Fruit fly (Drosophila melanogaster): ENCODE measurements around the gene anox.
A peak's percentile ranks its signal among the peaks of the same experiment; 100 is the strongest.

anox gene

DNA sequence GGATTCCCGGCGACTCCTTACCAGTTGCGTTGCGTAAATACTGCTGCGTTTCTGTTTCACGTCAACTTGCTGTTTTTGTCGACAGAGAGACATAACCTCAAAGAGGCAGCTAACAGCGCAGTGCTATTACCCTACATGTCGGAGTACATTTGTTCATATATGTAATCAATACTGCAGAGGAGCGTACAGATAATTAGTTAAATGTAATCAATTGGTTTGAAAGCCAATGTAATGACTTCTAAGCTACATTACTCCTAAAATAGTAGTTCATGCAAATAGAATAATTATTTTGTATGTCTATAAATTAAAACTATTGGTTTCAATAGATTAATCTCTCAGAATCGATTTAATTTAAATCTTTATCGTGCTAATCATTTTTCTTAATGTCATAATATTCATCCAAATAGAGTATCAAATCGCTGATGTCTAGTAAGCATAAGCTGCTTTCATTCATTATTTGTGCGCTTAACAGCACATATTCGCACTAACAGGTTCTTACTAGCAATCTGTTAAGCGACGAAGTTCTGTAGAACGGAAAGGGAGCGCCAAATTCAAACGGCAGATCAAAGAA lies at the start of gene anox, which contains the start of gene SLIRP1:
TSS of gene anox (minus strand) at position 95 of the 571 bp plus-strand sequence.
TSS of gene SLIRP1 (minus strand) at position 95 of the 571 bp plus-strand sequence.
- peak; percentile 82 for TF ChIP-seq CG17801 (GFP tag; optimal IDR thresholded peaks at IDR 0.05; ENCODE audit: partially characterized antibody)

DNA sequence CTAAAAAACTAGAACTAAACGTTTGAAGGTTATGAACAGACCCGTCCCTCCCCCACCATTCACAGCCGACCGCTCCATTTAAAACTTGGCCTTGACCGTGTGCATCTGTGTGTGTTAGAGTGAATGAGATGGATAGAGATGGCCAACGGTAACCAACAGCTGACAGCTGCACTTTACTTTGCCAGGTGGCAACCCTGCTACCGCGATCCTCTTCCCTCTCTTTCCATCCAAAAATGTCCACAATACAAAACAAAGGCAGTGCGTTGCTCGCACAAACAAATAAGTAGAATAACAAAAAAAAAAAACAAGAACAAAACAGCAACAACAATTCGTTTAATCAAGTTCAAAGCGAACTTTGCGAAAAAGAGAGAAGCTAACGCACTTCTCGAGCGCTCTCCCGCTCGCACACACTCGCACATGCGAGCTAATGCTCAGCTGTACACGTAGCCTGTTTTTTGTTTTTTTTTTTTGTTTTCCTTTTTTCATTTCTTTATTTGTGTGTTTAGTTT lies 49.4 kb upstream of the anox start:
- TF ChIP-seq CG17801 (GFP tag; optimal IDR thresholded peaks at IDR 0.05; ENCODE audit: partially characterized antibody): no peak

DNA sequence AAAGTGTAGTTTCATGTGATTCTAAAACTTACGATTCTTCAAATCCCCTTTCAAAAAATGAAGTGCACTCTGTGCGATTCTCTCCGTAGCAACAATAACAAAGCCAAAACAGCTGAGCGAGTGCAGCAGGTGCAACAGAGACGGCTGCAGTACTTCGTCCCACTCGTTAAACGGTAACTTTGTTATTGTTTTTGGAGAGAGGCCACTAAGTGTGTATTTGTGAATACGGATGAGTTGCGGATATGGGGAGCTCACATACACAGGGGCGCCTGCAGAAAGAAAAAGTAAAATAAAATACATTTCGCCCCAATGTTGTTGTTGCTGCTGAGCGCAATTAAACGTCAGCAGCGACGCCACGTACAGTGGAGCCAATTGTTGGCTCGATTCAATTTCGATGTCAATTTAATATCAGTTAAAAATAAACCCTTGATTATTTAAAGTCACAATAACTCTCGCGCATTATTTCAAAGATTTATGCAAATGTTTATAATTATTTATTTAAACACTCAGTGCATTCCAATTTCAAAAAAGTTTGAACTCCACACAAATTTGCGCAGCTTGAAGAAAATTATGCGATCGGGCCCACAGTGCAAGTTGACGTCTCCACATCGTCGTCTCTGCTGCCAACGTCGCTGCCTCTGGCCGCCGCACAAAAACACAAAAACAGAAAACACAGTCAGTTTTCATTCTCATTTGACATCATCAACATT lies 48.4 kb upstream of the anox start:
- peak; percentile 99 for TF ChIP-seq CG17801 (GFP tag; optimal IDR thresholded peaks at IDR 0.05; ENCODE audit: partially characterized antibody)

DNA sequence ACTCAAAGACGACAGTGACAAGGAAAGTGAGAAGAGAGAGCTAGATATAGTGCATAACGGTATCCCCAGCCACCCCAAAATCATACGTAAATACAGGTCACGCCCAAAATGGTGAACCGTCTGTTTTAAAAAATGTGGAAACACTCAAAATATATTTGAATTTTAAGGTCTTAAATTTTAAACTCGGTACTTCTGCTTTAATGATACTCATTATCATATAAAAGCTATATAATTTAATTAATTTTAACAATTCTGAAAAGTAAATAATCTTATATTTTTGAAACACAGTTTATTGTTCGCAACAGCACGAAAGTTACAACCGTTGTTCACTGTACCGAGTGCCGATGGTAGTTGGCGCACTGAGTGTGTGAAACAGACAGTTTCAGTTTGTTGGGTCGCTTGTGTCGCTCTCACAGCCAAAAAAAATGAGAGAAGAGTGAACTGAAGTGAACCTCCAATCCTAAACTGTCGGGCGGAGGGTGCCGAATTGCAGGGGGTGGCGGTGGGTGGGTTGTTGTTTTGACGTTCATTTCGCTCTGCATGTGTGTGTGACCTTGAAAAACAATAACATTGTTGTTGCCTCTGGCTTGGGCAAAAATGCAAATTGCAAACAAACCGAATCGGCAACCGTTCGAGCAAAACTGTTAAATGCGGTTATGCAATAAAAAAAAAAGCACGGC lies 47.4 kb upstream of the anox start:
- TF ChIP-seq CG17801 (GFP tag; optimal IDR thresholded peaks at IDR 0.05; ENCODE audit: partially characterized antibody): peak; percentile 94

DNA sequence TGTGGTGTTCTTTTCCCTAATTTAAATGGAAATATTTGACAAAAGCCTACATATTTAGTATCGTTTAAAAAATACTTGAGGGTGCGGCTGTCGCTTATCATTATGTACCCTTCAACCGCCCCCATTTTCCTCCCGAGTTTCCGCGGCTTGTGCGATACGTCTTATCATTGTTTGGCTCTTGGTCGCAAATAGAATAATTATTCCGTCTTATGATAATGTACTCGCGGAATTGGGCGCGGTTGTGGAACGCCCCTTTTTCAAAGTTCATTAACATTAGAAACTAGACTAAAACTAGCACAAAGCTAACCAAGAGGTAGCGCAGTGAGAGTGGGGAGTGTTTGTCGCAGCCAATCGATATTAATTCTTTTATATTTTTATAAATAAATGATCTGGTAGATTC lies 46.3 kb upstream of the anox start:
- TF ChIP-seq CG17801 (GFP tag; optimal IDR thresholded peaks at IDR 0.05; ENCODE audit: partially characterized antibody): no peak

DNA sequence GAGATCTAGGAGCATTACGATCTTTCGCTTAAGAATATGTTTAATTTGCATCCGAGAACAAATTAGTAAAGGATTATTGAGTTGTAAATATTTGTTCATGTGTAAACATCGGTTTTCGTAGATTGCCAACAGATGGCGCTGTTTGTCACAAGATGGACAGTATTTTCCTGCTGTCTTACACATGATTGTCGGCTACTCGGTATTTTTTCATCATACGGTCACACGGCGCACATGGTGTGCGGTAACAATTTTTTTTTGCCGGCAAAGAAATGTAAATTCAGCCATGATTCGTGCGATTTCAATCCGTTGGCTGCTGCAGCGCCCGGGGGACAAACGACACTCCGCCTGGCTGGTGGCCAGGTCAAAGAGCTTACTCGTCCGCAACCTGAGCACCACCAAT lies 43.8 kb upstream of the anox start, which contains the start of the genes bbx and waw:
TSS of gene bbx (plus strand) at position 151 of the 400 bp plus-strand sequence.
TSS of gene waw (plus strand) at position 151 of the 400 bp plus-strand sequence.
- TF ChIP-seq CG17801 (GFP tag; optimal IDR thresholded peaks at IDR 0.05; ENCODE audit: partially characterized antibody): no peak

DNA sequence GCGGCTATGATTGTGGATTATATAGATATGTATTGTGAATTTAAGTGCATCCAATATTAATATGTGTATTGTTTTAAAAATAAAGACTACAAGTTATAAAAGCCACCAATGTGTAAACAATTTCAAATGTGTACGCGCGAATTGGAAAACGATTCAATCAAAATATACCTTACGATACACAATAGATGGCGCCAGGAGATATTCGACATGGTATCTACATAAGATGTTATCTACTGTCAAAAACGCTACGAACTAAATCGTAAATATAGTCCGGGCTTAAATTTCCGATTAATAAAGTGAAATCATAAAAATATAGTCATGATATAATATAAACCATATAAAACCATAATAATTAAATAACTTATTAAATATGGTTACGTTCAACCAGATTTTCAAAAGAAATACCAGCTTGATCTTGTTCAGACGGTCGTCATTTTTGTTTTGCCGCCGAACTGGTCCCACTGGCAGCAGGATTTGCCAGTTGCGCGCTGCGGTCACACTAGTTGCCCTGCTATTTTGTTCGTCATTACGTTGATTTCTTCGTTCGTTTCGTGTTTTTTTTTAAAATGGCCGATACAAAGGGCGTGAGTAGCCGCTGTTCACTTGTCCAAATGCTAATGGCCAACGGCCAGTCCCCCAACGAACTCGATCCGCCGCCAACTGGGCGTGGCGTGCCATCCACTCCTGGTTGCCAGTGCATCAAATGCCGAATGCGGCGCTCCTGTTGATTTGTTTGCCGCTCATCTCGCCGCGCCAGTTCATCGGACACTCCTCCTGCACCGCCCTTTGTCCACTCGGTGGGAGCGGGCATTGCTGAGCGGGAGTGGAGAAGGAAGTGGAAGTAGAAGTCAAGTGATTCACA lies 38.9 kb upstream of the anox start, which contains the start of gene Septin1:
TSS of gene Septin1 (plus strand) at position 477 of the 862 bp plus-strand sequence.
- TF ChIP-seq CG17801 (GFP tag; optimal IDR thresholded peaks at IDR 0.05; ENCODE audit: partially characterized antibody): no peak

DNA sequence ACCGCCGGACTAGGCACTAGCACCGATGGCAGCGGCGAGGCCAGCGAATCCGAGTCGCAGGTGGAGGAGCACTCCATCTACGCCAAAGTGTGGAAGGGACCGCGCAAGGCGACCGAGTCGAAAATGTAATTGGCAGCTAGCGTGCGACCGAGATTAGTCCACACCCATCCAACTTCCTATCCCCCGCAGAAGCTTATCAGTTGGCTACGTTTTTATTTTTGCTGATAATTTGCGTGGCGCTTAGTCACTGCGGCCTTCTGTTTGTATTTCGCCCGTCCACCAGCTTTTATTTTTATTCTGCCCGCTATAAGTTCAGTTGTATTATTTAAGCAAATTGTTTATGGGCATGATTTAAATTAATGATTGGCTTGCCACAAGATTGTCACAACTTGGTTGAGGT lies 34.4 kb upstream of the anox start:
- no peak for TF ChIP-seq CG17801 (GFP tag; optimal IDR thresholded peaks at IDR 0.05; ENCODE audit: partially characterized antibody)

DNA sequence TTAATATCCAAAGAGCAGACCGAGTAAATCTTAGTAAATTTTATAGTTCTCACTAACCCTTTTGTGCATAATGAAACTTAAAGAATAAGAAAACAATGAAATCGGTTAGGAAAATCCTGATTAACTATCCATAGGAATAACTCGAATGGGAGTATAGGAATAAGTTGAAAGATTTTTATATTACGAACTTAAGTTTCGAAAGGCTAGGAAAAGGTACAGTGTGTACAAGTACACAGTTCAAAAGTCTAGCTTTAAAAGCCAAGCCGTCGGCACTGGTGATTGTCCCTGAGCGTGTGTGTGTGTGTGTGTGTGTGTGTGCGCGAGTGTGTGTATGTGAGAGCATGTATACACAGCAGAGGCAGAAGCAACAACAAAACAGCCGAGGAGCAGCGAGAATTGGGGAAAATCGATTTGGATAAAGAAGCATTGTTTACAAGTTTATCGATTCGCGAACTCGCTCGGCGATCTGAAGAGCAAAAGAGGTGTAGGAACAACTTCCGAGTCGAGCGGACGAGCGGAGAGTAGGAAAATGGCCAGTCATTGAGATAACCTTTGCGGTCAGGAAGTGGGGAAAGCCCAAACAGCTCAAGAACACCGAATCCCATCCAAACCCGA lies 32.2 kb upstream of the anox start:
- TF ChIP-seq CG17801 (GFP tag; optimal IDR thresholded peaks at IDR 0.05; ENCODE audit: partially characterized antibody): no peak

DNA sequence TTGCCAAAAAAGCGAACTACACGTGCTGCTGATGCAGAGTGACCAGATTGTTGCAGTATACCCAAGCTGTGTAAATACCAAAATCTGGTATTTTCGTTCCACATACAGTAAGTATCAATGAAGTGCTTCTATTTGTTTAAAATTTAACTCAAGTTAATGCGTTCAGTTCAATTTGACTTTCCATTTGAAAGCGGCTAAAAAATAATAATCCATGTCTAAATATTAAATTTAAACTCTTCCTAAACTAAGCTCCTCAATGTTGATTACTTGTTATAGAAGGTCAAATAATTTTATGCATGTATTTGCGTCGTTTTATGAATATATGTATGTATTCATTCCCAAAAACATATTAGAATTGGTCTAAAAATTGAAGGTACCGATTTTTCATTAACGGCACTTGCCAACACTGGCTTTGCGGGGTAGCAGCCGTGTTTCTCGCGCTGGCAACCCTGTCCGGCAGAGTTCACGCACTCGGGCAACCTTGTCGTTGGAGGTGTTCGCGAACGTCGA lies 30.8 kb upstream of the anox start, which contains the start of the genes peng and sol:
TSS of gene peng (minus strand) at position 44 of the 510 bp plus-strand sequence.
TSS of gene sol (plus strand) at position 481 of the 510 bp plus-strand sequence.
- peak; percentile 56 for TF ChIP-seq CG17801 (GFP tag; optimal IDR thresholded peaks at IDR 0.05; ENCODE audit: partially characterized antibody)

DNA sequence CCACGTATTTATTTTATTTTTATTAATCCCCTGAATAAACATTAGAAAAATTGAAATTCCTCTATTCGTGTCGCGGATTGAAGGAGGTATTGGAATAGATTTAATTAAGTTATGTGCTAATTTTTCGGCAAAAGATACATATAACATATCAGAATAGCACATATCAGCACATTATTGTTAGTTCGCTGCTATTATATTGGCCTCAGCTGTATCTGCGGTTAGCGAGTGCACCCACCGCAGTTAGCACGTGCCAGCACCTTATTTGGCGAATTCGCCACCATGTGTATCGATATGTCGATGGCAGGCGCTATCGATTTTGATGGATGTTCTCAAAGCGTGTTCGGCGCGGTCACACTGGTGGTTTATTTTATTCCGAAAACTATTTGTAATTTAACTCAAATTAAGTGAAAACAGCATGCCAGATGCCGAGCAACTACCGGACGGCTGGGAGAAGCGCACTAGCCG lies 26.0 kb upstream of the anox start, which contains the start of gene dod:
TSS of gene dod (plus strand) at position 323 of the 465 bp plus-strand sequence.
- TF ChIP-seq CG17801 (GFP tag; optimal IDR thresholded peaks at IDR 0.05; ENCODE audit: partially characterized antibody): peak; percentile 56

DNA sequence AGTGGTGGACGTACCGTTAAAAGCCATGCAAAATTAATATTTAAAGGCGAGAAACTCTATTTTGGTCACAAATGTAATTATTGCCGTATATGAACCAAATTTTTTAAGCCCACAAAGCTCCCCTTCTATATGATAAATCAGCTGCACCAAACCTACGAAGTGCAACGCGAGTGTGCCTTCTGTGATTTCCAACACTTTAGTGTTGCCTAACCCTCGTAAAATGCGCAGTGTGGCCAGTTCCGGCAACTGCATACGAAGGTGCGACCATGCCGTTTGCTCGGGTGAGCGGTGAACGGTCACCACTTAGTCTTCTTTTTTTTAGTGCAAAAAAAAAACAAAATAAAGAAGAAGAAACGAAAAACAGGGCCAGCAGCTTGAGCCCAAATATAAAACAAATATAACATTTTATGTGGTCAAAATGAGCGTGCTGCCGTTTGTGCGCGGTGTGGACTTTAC lies 20.4 kb upstream of the anox start, which contains the start of the genes tty and fliI:
TSS of gene tty (minus strand) at position 201 of the 456 bp plus-strand sequence.
TSS of gene fliI (plus strand) at position 266 of the 456 bp plus-strand sequence.
- TF ChIP-seq CG17801 (GFP tag; optimal IDR thresholded peaks at IDR 0.05; ENCODE audit: partially characterized antibody): peak; percentile 95

DNA sequence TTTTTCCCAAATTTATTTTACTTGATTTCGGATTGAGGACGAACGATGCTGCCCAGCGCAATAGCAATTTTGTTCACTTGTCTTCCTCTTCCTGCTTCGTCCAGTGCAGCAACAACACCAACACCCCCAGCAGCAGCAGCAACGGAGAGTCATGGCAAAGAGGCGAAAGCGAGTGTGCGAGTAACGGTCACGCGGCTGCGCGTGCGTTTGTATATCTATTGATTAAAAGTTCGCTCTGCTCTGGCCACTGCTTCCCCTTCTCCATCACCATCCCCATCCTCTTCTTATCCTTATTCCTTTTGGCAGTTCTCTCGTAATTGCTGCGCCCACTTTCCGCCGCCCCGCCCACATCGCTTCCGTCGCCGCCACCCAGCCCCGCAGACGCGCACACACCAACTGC lies 19.1 kb upstream of the anox start:
- TF ChIP-seq CG17801 (GFP tag; optimal IDR thresholded peaks at IDR 0.05; ENCODE audit: partially characterized antibody): no peak

All from ovary, adult (tissue).